Worm (Caenorhabditis elegans): ENCODE data around the gene zip-7.
A peak's percentile ranks its signal among the peaks of the same experiment; 100 is the strongest.

DNA sequence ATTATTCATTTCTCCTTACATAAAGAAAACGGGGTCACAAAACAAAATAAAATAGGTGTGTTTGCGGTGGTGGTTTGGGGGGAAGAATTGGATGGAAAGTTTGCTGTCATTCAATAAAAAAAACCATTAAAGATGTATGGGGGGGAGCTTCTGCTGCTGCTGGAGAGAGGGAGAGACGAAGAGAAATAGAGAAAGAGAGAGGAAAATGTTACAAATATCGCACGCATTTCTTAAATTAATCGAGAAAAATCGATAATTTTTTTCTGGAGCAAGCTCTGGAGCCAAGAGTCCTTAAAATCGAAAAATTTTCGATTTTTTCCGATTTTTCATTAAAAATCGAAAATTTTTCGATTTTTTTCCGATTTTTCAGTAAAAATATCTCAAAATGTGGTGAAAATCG lies 22.7 kb downstream of the zip-7 start:
- no peak for TF ChIP-seq skn-1 (tag; optimal IDR thresholded peaks at IDR 0.05)
- no peak for TF ChIP-seq mml-1 (tag; optimal IDR thresholded peaks at IDR 0.05)
- no peak for TF ChIP-seq snpc-4 (tag; optimal IDR thresholded peaks at IDR 0.05)
- no peak for TF ChIP-seq ceh-82 (tag; optimal IDR thresholded peaks at IDR 0.05)
- TF ChIP-seq fos-1 (tag; optimal IDR thresholded peaks at IDR 0.05): no peak
- no peak for TF ChIP-seq nhr-43 (tag; optimal IDR thresholded peaks at IDR 0.05; ENCODE audit: poor library complexity, severe bottlenecking)
- TF ChIP-seq R02D3.7 (tag; optimal IDR thresholded peaks at IDR 0.05): no peak
- peak; percentile 20 for TF ChIP-seq elt-2 (tag; optimal IDR thresholded peaks at IDR 0.05)
- TF ChIP-seq ama-1 (optimal IDR thresholded peaks at IDR 0.05): peak; percentile 58

All from whole organism, L3 larva.